Worm (Caenorhabditis elegans) whole organism, L4 larva: Measurements from ENCODE around the gene fis-2.

Experiments used
- nhr-25 ChIP-seq: sonication (generic microtip); optimal IDR thresholded peaks from 2 replicates; lab custom pipeline; 2017; ENCODE audit warnings: missing genetic modification characterization, mild to moderate bottlenecking, missing compliant biosample characterization, antibody characterized with exemption, moderate library complexity, borderline replicate concordance; ENCODE audit not compliant: insufficient read depth
- tra-1 ChIP-seq: fragments of 200-800 bp; sonication (Bioruptor generic); IDR thresholded peaks from 2 replicates; pipeline ENCODE4 v1.3.6; 2022; ENCODE audit warnings: missing genetic modification reagents, missing genetic modification characterization, missing compliant biosample characterization

DNA sequence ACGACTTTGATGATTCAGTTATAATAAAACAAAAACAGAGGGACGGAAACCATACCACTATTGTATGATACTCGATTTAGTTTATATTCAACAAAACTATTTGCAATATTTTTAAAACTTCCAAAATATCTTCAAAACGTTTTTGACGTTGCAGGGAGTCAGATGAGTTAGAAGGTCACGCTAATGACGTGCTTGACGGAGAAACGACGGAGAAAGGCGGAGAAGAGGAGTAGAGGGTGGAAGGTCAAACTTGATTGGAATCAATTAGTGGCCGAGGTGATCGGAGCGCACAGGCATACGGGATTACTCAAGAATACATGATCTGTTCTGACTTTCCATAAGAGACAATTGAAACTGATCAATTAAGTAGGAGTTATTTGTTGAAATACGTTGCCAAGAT is 17.8 kb upstream of the fis-2 start:
- TF ChIP-seq tra-1 (GFP tag; lab: Robert Waterston, UW) (no peak), nhr-25 (tag; lab: Kevin White, UChicago) (no peak)
